Fruit fly (Drosophila melanogaster): ENCODE data around the gene Tim17a2.

Gene Tim17a2

dm6 chr3R:5302939-5303777, 40.7 kb upstream of the Tim17a2 start:
- TF ChIP-seq Sox14 (GFP tag; optimal IDR thresholded peaks at IDR 0.05): peak; percentile 10
- TF ChIP-seq CG10669 (GFP tag; optimal IDR thresholded peaks at IDR 0.05): no peak
- TF ChIP-seq CG3919 (GFP tag; optimal IDR thresholded peaks at IDR 0.05): peak; percentile 10
- TF ChIP-seq esn (GFP tag; optimal IDR thresholded peaks at IDR 0.05): peak; percentile 11
- peak; percentile 76 for TF ChIP-seq Eip93F (GFP tag; optimal IDR thresholded peaks at IDR 0.05)
- TF ChIP-seq fd85E (GFP tag; optimal IDR thresholded peaks at IDR 0.05): no peak
- peak; percentile 33 for TF ChIP-seq CG9139 (GFP tag; optimal IDR thresholded peaks at IDR 0.05)
- TF ChIP-seq ss (GFP tag; optimal IDR thresholded peaks at IDR 0.05): peak in 1 of 2 experiments; percentile 31
- TF ChIP-seq svp (GFP tag): peak; percentile 98
- TF ChIP-seq Sox102F (GFP tag; optimal IDR thresholded peaks at IDR 0.05): peak; percentile 22
- TF ChIP-seq fkh (GFP tag; optimal IDR thresholded peaks at IDR 0.05): peak; percentile 81
- TF ChIP-seq vri (GFP tag; optimal IDR thresholded peaks at IDR 0.05): peak; percentile 76
- TF ChIP-seq topi (GFP tag; optimal IDR thresholded peaks at IDR 0.05): no peak
- TF ChIP-seq CG6808 (GFP tag; optimal IDR thresholded peaks at IDR 0.05): peak; percentile 1
- TF ChIP-seq CG1621 (tag; optimal IDR thresholded peaks at IDR 0.05): no peak
- TF ChIP-seq eg (GFP tag; IDR thresholded peaks at IDR 0.05): no peak
- TF ChIP-seq Eip78C (GFP tag): peak; percentile 34
- TF ChIP-seq CG4318 (GFP tag; optimal IDR thresholded peaks at IDR 0.05): no peak

dm6 chr3R:5301905-5302304, 39.4 kb upstream of the Tim17a2 start:
- no peak for TF ChIP-seq CG9139 (GFP tag; optimal IDR thresholded peaks at IDR 0.05)
- TF ChIP-seq Hr38 (GFP tag; optimal IDR thresholded peaks at IDR 0.05): no peak
- no peak for TF ChIP-seq CG11762 (GFP tag; optimal IDR thresholded peaks at IDR 0.05; ENCODE audit: insufficient read depth)
- TF ChIP-seq CG8119 (GFP tag; IDR thresholded peaks at IDR 0.05): no peak
- TF ChIP-seq CG3919 (GFP tag; optimal IDR thresholded peaks at IDR 0.05): no peak
- no peak for TF ChIP-seq Gug (GFP tag; IDR thresholded peaks at IDR 0.05)
- TF ChIP-seq Sox14 (GFP tag; optimal IDR thresholded peaks at IDR 0.05): no peak
- TF ChIP-seq fd59A (GFP tag; optimal IDR thresholded peaks at IDR 0.05): no peak
- peak; percentile 77 for TF ChIP-seq fkh (GFP tag; optimal IDR thresholded peaks at IDR 0.05)
- TF ChIP-seq Hr39 (GFP tag; optimal IDR thresholded peaks at IDR 0.05): no peak
- TF ChIP-seq dac (GFP tag; optimal IDR thresholded peaks at IDR 0.05): no peak
- TF ChIP-seq CG31627 (GFP tag; optimal IDR thresholded peaks at IDR 0.05): no peak
- no peak for TF ChIP-seq Lpt (GFP tag; optimal IDR thresholded peaks at IDR 0.05)
- no peak for TF ChIP-seq Sox102F (GFP tag; optimal IDR thresholded peaks at IDR 0.05)
- TF ChIP-seq CG8319 (GFP tag; optimal IDR thresholded peaks at IDR 0.05): no peak
- no peak for TF ChIP-seq CG10631 (GFP tag; optimal IDR thresholded peaks at IDR 0.05)
- TF ChIP-seq pdm3 (GFP tag; optimal IDR thresholded peaks at IDR 0.05): no peak
- TF ChIP-seq salr (GFP tag; optimal IDR thresholded peaks at IDR 0.05): no peak
- no peak for TF ChIP-seq eg (GFP tag; IDR thresholded peaks at IDR 0.05)
- TF ChIP-seq CG16779 (tag; optimal IDR thresholded peaks at IDR 0.05): no peak
- TF ChIP-seq CG11902 (GFP tag; optimal IDR thresholded peaks at IDR 0.05): no peak
- TF ChIP-seq ss (GFP tag; optimal IDR thresholded peaks at IDR 0.05): peak in 1 of 2 experiments; percentile 28
- no peak for TF ChIP-seq CG6276 (GFP tag; optimal IDR thresholded peaks at IDR 0.05)
- no peak for TF ChIP-seq Ets21C (GFP tag; optimal IDR thresholded peaks at IDR 0.05)
- TF ChIP-seq achi (GFP tag; optimal IDR thresholded peaks at IDR 0.05): no peak
- no peak for TF ChIP-seq Smox (GFP tag; optimal IDR thresholded peaks at IDR 0.05)
- TF ChIP-seq fd85E (GFP tag; optimal IDR thresholded peaks at IDR 0.05): no peak
- no peak for TF ChIP-seq Sox15 (GFP tag; optimal IDR thresholded peaks at IDR 0.05)
- TF ChIP-seq svp (GFP tag): no peak
- no peak for TF ChIP-seq Ets96B (tag; optimal IDR thresholded peaks at IDR 0.05)
- no peak for TF ChIP-seq lz (GFP tag; optimal IDR thresholded peaks at IDR 0.05)
- TF ChIP-seq CG1621 (tag; optimal IDR thresholded peaks at IDR 0.05): no peak
- TF ChIP-seq CG10669 (GFP tag; optimal IDR thresholded peaks at IDR 0.05): no peak
- TF ChIP-seq CG8632 (GFP tag; optimal IDR thresholded peaks at IDR 0.05): peak; percentile 1
- TF ChIP-seq CG6163 (GFP tag; IDR thresholded peaks at IDR 0.05): no peak
- TF ChIP-seq Hr4 (GFP tag; optimal IDR thresholded peaks at IDR 0.05): no peak
- no peak for TF ChIP-seq cyc (GFP tag; optimal IDR thresholded peaks at IDR 0.05)
- no peak for TF ChIP-seq dsx (GFP tag; optimal IDR thresholded peaks at IDR 0.05; ENCODE audit: poor library complexity, severe bottlenecking)
- TF ChIP-seq Eip78C (GFP tag): no peak
- no peak for TF ChIP-seq net (GFP tag; optimal IDR thresholded peaks at IDR 0.05)
- TF ChIP-seq CG6792 (GFP tag; optimal IDR thresholded peaks at IDR 0.05): peak; percentile 27
- no peak for TF ChIP-seq CG7368 (GFP tag; optimal IDR thresholded peaks at IDR 0.05)
